Worm (Caenorhabditis elegans) whole organism, midembryonic: ENCODE data around the gene F59B2.8.

Source experiments
- T22C8.4 ChIP-seq: fragments of 200-800 bp; sonication (Bioruptor generic); IDR thresholded peaks from 2 replicates; pipeline ENCODE4 v1.3.6; 2022; ENCODE audit warnings: missing genetic modification characterization, missing compliant biosample characterization
- flt-1 ChIP-seq: fragments of 200-800 bp; sonication (Bioruptor generic); IDR thresholded peaks from 2 replicates; pipeline ENCODE4 v1.3.6; 2022; ENCODE audit warnings: missing genetic modification characterization, missing compliant biosample characterization
- klf-2 ChIP-seq: fragments of 200-800 bp; sonication (Bioruptor generic); conservative IDR thresholded peaks from 2 replicates; pipeline ENCODE4 v1.3.6; 2022; ENCODE audit warnings: missing genetic modification reagents, missing genetic modification characterization, missing compliant biosample characterization
- med-1 ChIP-seq: sonication (generic microtip); optimal IDR thresholded peaks from 2 replicates; lab custom pipeline; 2017; ENCODE audit warnings: missing genetic modification characterization, mild to moderate bottlenecking, missing compliant biosample characterization, antibody characterized with exemption, missing genetic modification reagents; ENCODE audit not compliant: insufficient read depth
- ref-1 ChIP-seq: fragments of 200-800 bp; sonication (Bioruptor generic); conservative IDR thresholded peaks from 2 replicates; pipeline ENCODE4 v1.3.6; 2022; ENCODE audit warnings: missing genetic modification reagents, missing genetic modification characterization, missing compliant biosample characterization
- tab-1 ChIP-seq: fragments of 200-800 bp; sonication (Bioruptor generic); IDR thresholded peaks from 2 replicates; pipeline ENCODE4 v1.3.6; 2022; ENCODE audit warnings: missing genetic modification characterization, missing compliant biosample characterization
- ztf-23 ChIP-seq: fragments of 200-800 bp; sonication (Bioruptor generic); IDR thresholded peaks from 2 replicates; pipeline ENCODE4 v1.3.6; 2022; ENCODE audit warnings: missing genetic modification reagents, missing genetic modification characterization, missing compliant biosample characterization
- ztf-29 ChIP-seq: fragments of 200-800 bp; sonication (Bioruptor generic); IDR thresholded peaks from 2 replicates; pipeline ENCODE4 v1.3.6; 2022; ENCODE audit warnings: missing genetic modification reagents, missing genetic modification characterization, missing compliant biosample characterization

DNA sequence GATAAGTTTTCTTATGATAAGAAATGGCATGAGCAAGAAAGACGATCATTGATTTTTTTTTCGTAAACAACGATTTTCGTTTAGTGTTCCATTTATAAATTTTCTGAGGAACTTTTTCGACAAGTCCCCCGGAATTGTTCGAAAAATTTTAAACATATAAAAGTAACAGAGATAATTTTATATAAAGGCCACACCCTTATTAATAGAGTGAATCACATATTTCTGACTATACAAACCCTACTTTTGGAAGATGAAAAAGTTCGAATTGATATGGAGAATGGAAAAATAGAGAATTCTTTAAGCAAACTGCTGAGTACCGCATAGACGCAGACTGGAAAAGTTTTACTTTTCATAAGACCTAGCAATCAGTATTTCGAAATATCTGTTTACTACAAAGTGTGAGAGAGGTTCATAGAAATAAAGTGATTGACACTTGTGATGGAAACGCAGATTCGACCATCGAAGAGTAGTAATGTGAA is 41.2 kb upstream of the F59B2.8 start:
- TF ChIP-seq ztf-29 (no peak), flt-1 (GFP tag; lab: Robert Waterston, UW) (no peak), klf-2 (GFP tag; lab: Robert Waterston, UW) (no peak), ztf-23 (no peak), tab-1 (GFP tag; lab: Robert Waterston, UW) (no peak), T22C8.4 (GFP tag; lab: Robert Waterston, UW) (no peak), med-1 (GFP tag; lab: Kevin White, UChicago) (no peak), ref-1 (GFP tag; lab: Robert Waterston, UW) (no peak)
